Worm (Caenorhabditis elegans) whole organism, L1 larva: ENCODE results near the gene fig-1.

Source experiments
- aly-2 ChIP-seq: fragments of 150-350 bp; optimal IDR thresholded peaks from 2 replicates; lab custom pipeline; 2014; ENCODE audit warnings: missing biosample characterization, missing genetic modification characterization
- egl-27 ChIP-seq, 2 experiments: fragments of 150-350 bp in 1 of 2; sonication (generic microtip); optimal IDR thresholded peaks; 3 replicates each; lab custom pipeline; 2017 to 2018; ENCODE audit warnings: missing biosample characterization in 2 of 2, missing genetic modification characterization in 2 of 2, missing genetic modification reagents in 2 of 2
- nhr-77 ChIP-seq: fragments of 150-350 bp; optimal IDR thresholded peaks from 2 replicates; lab custom pipeline; 2014; ENCODE audit warnings: missing biosample characterization, missing genetic modification characterization
- snpc-4 ChIP-seq: fragments of 150-350 bp; optimal IDR thresholded peaks from 2 replicates; lab custom pipeline; 2014; ENCODE audit warnings: missing biosample characterization, missing genetic modification characterization
- ztf-4 ChIP-seq: fragments of 150-350 bp; optimal IDR thresholded peaks from 2 replicates; lab custom pipeline; 2014; ENCODE audit warnings: missing biosample characterization, missing genetic modification characterization

DNA sequence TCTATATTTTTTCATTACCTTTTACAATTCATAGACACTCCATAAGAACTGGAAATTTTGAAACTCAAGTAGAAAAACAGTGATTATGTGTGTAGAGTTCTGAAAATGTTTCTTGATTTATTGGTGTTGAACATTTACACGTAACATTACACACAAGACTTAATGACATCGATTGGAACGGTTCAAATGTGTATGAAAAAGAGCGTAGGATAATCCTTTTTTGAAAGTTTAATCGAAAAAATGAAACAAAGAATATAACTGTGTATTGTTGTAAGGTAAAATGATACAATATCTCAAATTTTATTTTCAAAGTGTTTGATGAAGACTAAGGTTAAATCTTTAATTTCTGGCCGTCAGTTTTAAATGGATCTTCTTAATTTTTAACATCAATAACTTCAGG lies at the start of gene fig-1:
- TF ChIP-seq nhr-77 (tag; lab: Kevin White, UChicago) (no peak), egl-27 (tag; optimal IDR thresholded peaks at IDR 0.05; lab: Kevin White, UChicago) (no peak), ztf-4 (tag; lab: Kevin White, UChicago) (no peak), aly-2 (tag; lab: Kevin White, UChicago) (no peak), snpc-4 (no peak)
